Worm (Caenorhabditis elegans): ENCODE data around the gene C07B5.4.

C07B5.4 gene

DNA sequence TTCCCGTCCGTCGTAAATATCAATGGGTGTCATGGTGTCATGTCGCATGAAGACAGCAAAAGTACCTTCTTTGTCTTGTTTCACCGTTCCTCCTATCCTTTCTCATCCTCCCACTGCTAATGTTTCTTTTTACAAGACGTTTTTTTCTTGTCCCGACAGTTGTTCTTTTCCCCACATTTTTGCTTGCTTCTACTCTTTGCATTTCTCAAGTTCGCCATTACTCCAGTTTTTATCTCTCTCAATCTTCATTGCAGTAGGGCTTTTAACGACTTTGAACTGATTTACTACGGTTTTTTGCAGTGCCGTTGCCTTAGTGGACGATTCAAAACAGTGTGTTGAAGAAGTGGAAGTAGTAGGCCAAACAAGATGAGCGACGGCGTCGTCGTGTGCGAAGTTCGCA, at the start of gene C07B5.4:
TSS of gene C07B5.4 (plus strand) at position 301 of the 400 bp plus-strand sequence.
- no peak for TF ChIP-seq klf-2 (GFP tag; conservative IDR thresholded peaks at IDR 0.05)
- TF ChIP-seq tab-1 (GFP tag; IDR thresholded peaks at IDR 0.05): no peak
- no peak for TF ChIP-seq T22C8.4 (GFP tag; IDR thresholded peaks at IDR 0.05)
- TF ChIP-seq ref-1 (GFP tag; conservative IDR thresholded peaks at IDR 0.05): no peak
- TF ChIP-seq flt-1 (GFP tag; IDR thresholded peaks at IDR 0.05): no peak
- TF ChIP-seq cog-1 (tag; optimal IDR thresholded peaks at IDR 0.05): no peak

DNA sequence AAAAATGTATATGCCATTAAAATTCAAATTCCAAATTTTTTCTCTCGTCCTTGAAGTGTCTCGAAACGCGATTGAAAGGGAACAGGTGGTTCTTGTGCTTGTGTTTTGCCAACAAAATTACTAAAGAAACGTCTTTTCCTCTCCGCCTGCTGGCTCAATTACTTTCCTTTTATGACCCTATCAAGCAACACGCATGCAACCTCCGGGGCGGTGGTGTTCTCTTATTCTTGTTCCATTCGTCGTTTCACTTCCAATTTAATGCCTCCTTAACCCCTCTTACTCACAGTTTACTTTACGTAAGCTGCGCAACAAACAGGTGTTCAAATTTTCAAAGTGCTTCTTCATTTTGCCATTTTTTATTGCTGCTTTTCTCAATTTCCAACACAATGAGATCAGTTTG, 45.7 kb upstream of the C07B5.4 start:
- TF ChIP-seq ref-1 (GFP tag; conservative IDR thresholded peaks at IDR 0.05) (no peak), T22C8.4 (GFP tag; IDR thresholded peaks at IDR 0.05) (no peak), cog-1 (tag; optimal IDR thresholded peaks at IDR 0.05) (no peak), ztf-23 (GFP tag; IDR thresholded peaks at IDR 0.05) (no peak), med-1 (GFP tag; optimal IDR thresholded peaks at IDR 0.05; ENCODE audit: insufficient read depth) (no peak), ztf-29 (GFP tag; IDR thresholded peaks at IDR 0.05) (no peak), klf-2 (GFP tag; conservative IDR thresholded peaks at IDR 0.05) (no peak), tab-1 (GFP tag; IDR thresholded peaks at IDR 0.05) (no peak), flt-1 (GFP tag; IDR thresholded peaks at IDR 0.05) (no peak)

DNA sequence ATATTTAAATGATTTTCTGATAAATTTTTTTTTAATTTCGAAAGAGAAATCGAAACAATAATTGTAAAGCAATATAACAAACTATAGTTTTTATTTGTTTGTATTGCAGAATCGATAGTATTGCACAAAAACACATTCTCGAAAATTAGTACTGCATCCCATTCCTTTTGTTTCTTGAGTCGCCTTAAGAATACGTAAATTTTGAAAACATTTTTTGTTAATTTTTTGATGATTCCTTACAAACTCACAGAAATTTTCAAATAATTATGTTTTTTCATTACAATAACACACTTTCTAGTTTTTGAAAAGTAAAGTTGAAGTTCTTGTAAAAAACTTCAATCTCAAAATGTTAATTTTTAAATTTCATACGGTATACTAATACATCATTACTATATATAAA, 43.3 kb upstream of the C07B5.4 start:
- TF ChIP-seq cog-1 (tag; optimal IDR thresholded peaks at IDR 0.05) (no peak), ztf-29 (GFP tag; IDR thresholded peaks at IDR 0.05) (no peak), klf-2 (GFP tag; conservative IDR thresholded peaks at IDR 0.05) (no peak), tab-1 (GFP tag; IDR thresholded peaks at IDR 0.05) (no peak), ref-1 (GFP tag; conservative IDR thresholded peaks at IDR 0.05) (no peak), med-1 (GFP tag; optimal IDR thresholded peaks at IDR 0.05; ENCODE audit: insufficient read depth) (no peak), T22C8.4 (GFP tag; IDR thresholded peaks at IDR 0.05) (no peak), flt-1 (GFP tag; IDR thresholded peaks at IDR 0.05) (no peak), ztf-23 (GFP tag; IDR thresholded peaks at IDR 0.05) (no peak)

DNA sequence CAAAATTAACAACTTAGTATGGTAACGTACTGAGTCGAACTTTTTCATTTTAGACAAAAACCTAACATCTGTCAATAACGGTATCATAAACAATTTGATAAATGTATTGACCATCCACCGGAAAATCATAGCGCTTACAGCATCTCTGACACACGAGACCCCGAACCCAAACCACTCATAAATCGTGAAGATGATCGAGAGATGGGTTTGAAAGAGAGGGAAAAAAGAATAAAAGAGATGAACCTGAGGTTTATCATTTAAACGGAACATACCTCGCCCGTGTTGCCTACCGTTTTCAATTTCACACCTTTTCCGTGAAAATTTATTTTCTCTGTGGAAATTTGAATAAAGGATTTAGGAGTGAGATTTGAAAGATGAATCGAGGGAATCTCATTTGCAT, 39.9 kb upstream of the C07B5.4 start:
- TF ChIP-seq ref-1 (GFP tag; conservative IDR thresholded peaks at IDR 0.05): no peak

DNA sequence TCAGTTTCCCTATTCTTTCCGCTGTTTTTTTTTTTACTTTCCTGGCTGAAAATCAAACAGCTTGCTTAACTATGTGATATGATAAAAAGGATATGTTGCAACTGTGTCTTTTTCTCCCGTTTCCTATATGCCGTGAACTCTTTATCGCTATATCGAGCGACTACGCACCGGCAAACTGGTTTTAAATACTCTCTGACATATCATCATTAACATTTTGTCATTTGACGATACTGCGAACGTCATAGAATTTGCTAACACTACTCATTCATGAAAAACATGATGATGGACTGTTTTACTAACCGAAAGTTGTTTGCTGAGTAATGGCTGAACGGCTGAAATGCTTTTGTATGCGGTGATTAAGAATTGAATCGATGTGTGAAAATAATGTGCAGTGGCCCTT, 38.0 kb upstream of the C07B5.4 start:
- TF ChIP-seq med-1 (GFP tag; optimal IDR thresholded peaks at IDR 0.05; ENCODE audit: insufficient read depth) (no peak), ztf-29 (GFP tag; IDR thresholded peaks at IDR 0.05) (no peak), tab-1 (GFP tag; IDR thresholded peaks at IDR 0.05) (no peak), ref-1 (GFP tag; conservative IDR thresholded peaks at IDR 0.05) (no peak), ztf-23 (GFP tag; IDR thresholded peaks at IDR 0.05) (no peak), cog-1 (tag; optimal IDR thresholded peaks at IDR 0.05) (no peak), T22C8.4 (GFP tag; IDR thresholded peaks at IDR 0.05) (no peak), klf-2 (GFP tag; conservative IDR thresholded peaks at IDR 0.05) (no peak)

DNA sequence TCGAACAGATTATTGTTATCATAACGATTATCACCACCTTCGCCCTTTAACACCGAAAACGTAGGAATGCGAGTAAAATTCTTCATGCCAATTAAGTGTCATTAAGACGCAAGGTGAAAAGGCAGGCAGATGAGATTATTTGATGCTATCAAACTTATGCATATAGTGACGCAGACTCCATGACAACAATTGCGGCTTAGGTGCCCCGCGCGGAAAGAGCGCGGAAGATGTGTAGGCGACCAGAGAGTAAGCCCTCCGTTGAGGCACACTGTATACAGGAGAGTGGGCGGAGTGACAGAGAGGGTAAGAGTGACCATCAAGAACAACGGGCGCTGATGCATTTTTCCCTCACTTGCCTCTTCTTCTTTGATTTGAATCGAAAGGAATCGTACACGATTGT, 34.8 kb upstream of the C07B5.4 start:
- TF ChIP-seq ztf-29 (GFP tag; IDR thresholded peaks at IDR 0.05): peak; percentile 86
- TF ChIP-seq flt-1 (GFP tag; IDR thresholded peaks at IDR 0.05): no peak
- TF ChIP-seq med-1 (GFP tag; optimal IDR thresholded peaks at IDR 0.05; ENCODE audit: insufficient read depth): no peak
- no peak for TF ChIP-seq ref-1 (GFP tag; conservative IDR thresholded peaks at IDR 0.05)

DNA sequence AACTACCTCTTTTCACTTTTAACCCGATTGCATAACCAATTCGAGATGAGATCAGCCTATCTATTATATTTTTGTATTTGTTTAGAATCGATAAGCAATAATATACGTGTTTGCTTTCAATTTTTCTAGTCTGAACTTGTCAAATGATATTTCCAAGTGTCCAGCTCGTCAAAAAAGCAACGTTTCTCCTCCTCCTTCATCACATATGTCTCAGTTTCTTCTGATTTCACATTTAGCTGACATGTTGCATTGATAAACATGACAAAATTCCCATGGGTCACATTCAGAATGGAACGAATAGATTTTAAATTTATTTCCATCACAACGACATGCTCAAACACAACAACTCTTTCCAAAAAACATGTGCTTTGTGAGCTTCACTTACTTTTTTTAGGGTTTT, 30.1 kb upstream of the C07B5.4 start:
- no peak for TF ChIP-seq tab-1 (GFP tag; IDR thresholded peaks at IDR 0.05)
- no peak for TF ChIP-seq med-1 (GFP tag; optimal IDR thresholded peaks at IDR 0.05; ENCODE audit: insufficient read depth)
- no peak for TF ChIP-seq ref-1 (GFP tag; conservative IDR thresholded peaks at IDR 0.05)
- no peak for TF ChIP-seq klf-2 (GFP tag; conservative IDR thresholded peaks at IDR 0.05)
- TF ChIP-seq ztf-29 (GFP tag; IDR thresholded peaks at IDR 0.05): no peak

DNA sequence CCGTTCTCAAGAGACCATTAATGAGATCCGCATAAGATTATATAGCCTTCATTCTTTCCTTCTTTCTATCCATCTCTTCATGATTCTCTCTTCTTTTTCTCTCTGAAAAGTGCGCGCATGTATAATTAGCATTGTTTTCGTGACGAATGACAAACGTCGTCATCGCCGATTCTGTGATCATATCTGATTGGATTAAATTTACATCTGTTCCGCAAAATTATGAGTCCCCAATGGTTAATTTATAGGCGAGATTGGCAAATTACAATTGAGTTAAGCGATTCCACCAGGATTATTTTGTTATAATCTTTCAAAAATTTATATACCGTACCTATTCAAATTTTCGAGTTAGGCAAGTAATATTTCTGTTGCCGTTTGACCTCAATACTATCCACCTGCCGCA, 25.2 kb upstream of the C07B5.4 start:
- TF ChIP-seq ztf-29 (GFP tag; IDR thresholded peaks at IDR 0.05) (no peak), tab-1 (GFP tag; IDR thresholded peaks at IDR 0.05) (no peak), flt-1 (GFP tag; IDR thresholded peaks at IDR 0.05) (no peak), ref-1 (GFP tag; conservative IDR thresholded peaks at IDR 0.05) (no peak), med-1 (GFP tag; optimal IDR thresholded peaks at IDR 0.05; ENCODE audit: insufficient read depth) (no peak), ztf-23 (GFP tag; IDR thresholded peaks at IDR 0.05) (no peak), cog-1 (tag; optimal IDR thresholded peaks at IDR 0.05) (no peak), T22C8.4 (GFP tag; IDR thresholded peaks at IDR 0.05) (no peak), klf-2 (GFP tag; conservative IDR thresholded peaks at IDR 0.05) (no peak)

DNA sequence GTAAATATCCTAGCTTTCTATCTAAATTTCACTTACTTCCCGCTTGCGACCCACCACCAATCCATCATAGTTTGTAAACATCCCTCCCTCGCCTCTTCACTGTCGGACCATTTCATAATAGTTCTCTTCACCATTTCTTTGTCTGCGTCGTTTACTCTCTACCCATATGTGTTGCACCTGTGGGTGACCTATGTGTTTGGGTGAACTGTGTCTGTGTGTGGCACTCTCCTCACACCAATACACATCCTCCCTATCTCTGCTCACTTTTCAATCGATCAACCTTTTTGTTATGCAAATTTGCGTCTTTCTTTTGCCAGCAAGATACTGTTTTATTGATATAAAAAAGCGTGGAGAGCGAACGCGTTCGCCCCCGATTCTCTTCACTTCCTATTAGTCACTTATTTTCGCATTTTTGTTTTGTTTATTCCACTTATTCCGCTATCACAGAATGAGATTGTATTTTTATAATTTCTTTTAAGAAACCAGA, 24.5 kb upstream of the C07B5.4 start:
- TF ChIP-seq tab-1 (GFP tag; IDR thresholded peaks at IDR 0.05) (no peak), T22C8.4 (GFP tag; IDR thresholded peaks at IDR 0.05) (0 out of 2 replicates have a peak, but pooled peaks have one; percentile 47)

DNA sequence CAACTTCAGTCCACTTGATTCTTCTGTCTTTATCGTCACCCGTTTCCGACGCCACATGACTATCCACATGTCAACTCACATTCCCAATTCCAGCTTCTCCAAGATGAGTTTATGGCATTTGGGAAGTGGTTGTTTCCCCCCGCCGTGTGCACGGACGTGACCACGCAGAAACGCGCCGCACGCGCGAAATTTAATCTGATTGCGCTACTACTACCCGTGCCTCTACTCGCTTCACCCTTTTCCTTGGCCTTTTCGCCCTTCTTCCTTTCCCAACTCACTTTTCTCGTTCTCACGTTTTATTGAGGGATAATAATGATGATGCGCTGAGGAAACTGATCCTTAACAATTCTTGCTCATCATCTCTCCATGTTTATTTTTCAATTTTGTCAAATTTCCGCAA, 23.1 kb upstream of the C07B5.4 start:
- 0 out of 2 replicates have a peak, but pooled peaks have one; percentile 61 for TF ChIP-seq ztf-23 (GFP tag; IDR thresholded peaks at IDR 0.05)
- TF ChIP-seq ref-1 (GFP tag; conservative IDR thresholded peaks at IDR 0.05): no peak

DNA sequence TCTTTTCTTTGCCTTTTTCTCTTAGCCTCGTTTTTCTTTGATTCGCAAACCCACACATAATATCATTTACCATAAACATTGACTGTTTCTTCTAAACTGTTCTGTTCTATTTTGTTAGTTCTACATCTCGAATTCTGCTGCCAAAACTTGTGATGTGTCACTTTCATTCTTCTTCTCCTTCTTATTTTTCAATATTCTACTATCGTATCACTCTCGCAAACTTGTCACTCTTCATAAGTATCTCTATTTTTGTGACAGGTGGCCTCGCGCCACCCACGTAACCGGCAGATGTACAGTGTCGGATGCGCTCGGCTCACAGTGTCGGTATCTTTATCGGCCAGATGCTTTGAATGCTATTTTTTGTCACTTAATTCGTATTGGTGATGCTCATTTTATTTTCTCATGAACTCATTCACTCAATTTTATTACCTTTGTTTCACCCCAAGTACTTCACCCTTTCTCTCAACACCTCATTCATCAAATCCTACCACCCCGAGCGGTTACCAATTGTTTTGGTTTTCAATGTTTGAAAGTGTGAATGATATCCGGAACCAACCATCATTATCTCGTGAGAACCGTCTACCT, 20.9 kb upstream of the C07B5.4 start:
- TF ChIP-seq klf-2 (GFP tag; conservative IDR thresholded peaks at IDR 0.05): no peak
- TF ChIP-seq ztf-23 (GFP tag; IDR thresholded peaks at IDR 0.05): no peak
- TF ChIP-seq med-1 (GFP tag; optimal IDR thresholded peaks at IDR 0.05; ENCODE audit: insufficient read depth): no peak
- no peak for TF ChIP-seq T22C8.4 (GFP tag; IDR thresholded peaks at IDR 0.05)
- TF ChIP-seq ref-1 (GFP tag; conservative IDR thresholded peaks at IDR 0.05): no peak
